Worm (Caenorhabditis elegans) whole organism, L2 larva: ENCODE results near the gene C05E11.7.

Source experiments
- C34F6.9 ChIP-seq: fragments of 150-350 bp; optimal IDR thresholded peaks from 2 replicates; lab custom pipeline; 2014; ENCODE audit warnings: missing biosample characterization, missing genetic modification characterization
- F13H6.1 ChIP-seq: sonication (generic microtip); optimal IDR thresholded peaks from 2 replicates; lab custom pipeline; 2016; ENCODE audit warnings: missing genetic modification characterization, missing compliant biosample characterization
- R02D3.7 ChIP-seq: fragments of 150-350 bp; optimal IDR thresholded peaks from 2 replicates; lab custom pipeline; 2014; ENCODE audit warnings: missing biosample characterization, missing genetic modification characterization
- Y55F3AM.14 ChIP-seq: fragments of 200-800 bp; sonication (Bioruptor generic); optimal IDR thresholded peaks from 2 replicates; lab custom pipeline; 2018; ENCODE audit warnings: mild to moderate bottlenecking, missing genetic modification characterization, missing compliant biosample characterization
- ZK546.5 ChIP-seq: sonication (generic microtip); optimal IDR thresholded peaks from 2 replicates; lab custom pipeline; 2017; ENCODE audit warnings: missing biosample characterization, missing genetic modification characterization
- blmp-1 ChIP-seq: sonication (generic microtip); optimal IDR thresholded peaks from 2 replicates; lab custom pipeline; 2017; ENCODE audit warnings: missing genetic modification characterization, mild to moderate bottlenecking, missing compliant biosample characterization, antibody characterized with exemption, moderate library complexity; ENCODE audit not compliant: insufficient read depth
- ceh-16 ChIP-seq: fragments of 150-350 bp; optimal IDR thresholded peaks from 2 replicates; lab custom pipeline; 2014; ENCODE audit warnings: missing biosample characterization, missing genetic modification characterization
- ceh-82 ChIP-seq: fragments of 150-350 bp; optimal IDR thresholded peaks from 2 replicates; lab custom pipeline; 2014; ENCODE audit warnings: missing biosample characterization, missing genetic modification characterization
- crh-2 ChIP-seq: sonication (generic microtip); optimal IDR thresholded peaks from 2 replicates; lab custom pipeline; 2017; ENCODE audit warnings: missing biosample characterization, missing genetic modification characterization
- dmd-4 ChIP-seq: sonication (generic microtip); optimal IDR thresholded peaks from 2 replicates; lab custom pipeline; 2017; ENCODE audit warnings: missing biosample characterization, missing genetic modification characterization
- egl-27 ChIP-seq: sonication (generic microtip); optimal IDR thresholded peaks from 3 replicates; lab custom pipeline; 2017; ENCODE audit warnings: missing biosample characterization, missing genetic modification reagents, missing genetic modification characterization
- fos-1 ChIP-seq: fragments of 150-350 bp; optimal IDR thresholded peaks from 2 replicates; lab custom pipeline; 2014; ENCODE audit warnings: missing biosample characterization, missing genetic modification characterization
- gmeb-1 ChIP-seq: fragments of 150-350 bp; optimal IDR thresholded peaks from 2 replicates; lab custom pipeline; 2014; ENCODE audit warnings: missing biosample characterization, missing genetic modification characterization
- lin-39 ChIP-seq: fragments of 150-350 bp; optimal IDR thresholded peaks from 2 replicates; lab custom pipeline; 2014; ENCODE audit warnings: missing biosample characterization, missing genetic modification reagents, missing genetic modification characterization
- mab-5 ChIP-seq: fragments of 150-350 bp; optimal IDR thresholded peaks from 2 replicates; lab custom pipeline; 2014; ENCODE audit warnings: missing biosample characterization, missing genetic modification characterization
- nhr-10 ChIP-seq: sonication (generic microtip); optimal IDR thresholded peaks from 2 replicates; lab custom pipeline; 2017; ENCODE audit warnings: missing biosample characterization, missing genetic modification characterization
- nhr-11 ChIP-seq: fragments of 150-350 bp; optimal IDR thresholded peaks from 2 replicates; lab custom pipeline; 2014; ENCODE audit warnings: missing biosample characterization, missing genetic modification characterization
- nhr-12 ChIP-seq: fragments of 150-350 bp; optimal IDR thresholded peaks from 2 replicates; lab custom pipeline; 2014; ENCODE audit warnings: missing biosample characterization, missing genetic modification characterization
- nhr-129 ChIP-seq: fragments of 150-350 bp; optimal IDR thresholded peaks from 2 replicates; lab custom pipeline; 2014; ENCODE audit warnings: missing biosample characterization, missing genetic modification characterization
- nhr-21 ChIP-seq: fragments of 150-350 bp; optimal IDR thresholded peaks from 2 replicates; lab custom pipeline; 2014; ENCODE audit warnings: missing biosample characterization, missing genetic modification characterization
- nhr-23 ChIP-seq: fragments of 150-350 bp; optimal IDR thresholded peaks from 2 replicates; lab custom pipeline; 2014; ENCODE audit warnings: missing biosample characterization, missing genetic modification reagents, missing genetic modification characterization
- nhr-25 ChIP-seq: fragments of 150-350 bp; sonication (generic microtip); optimal IDR thresholded peaks from 3 replicates; lab custom pipeline; 2014; ENCODE audit warnings: missing biosample characterization, missing genetic modification characterization
- peb-1 ChIP-seq: fragments of 150-350 bp; optimal IDR thresholded peaks from 2 replicates; lab custom pipeline; 2014; ENCODE audit warnings: missing biosample characterization, missing genetic modification characterization
- skn-1 ChIP-seq: sonication (generic microtip); optimal IDR thresholded peaks from 2 replicates; lab custom pipeline; 2017; ENCODE audit warnings: missing biosample characterization, missing genetic modification characterization
- snpc-4 ChIP-seq: fragments of 150-350 bp; optimal IDR thresholded peaks from 2 replicates; lab custom pipeline; 2014; ENCODE audit warnings: missing biosample characterization, missing genetic modification characterization
- unc-39 ChIP-seq: fragments of 150-350 bp; optimal IDR thresholded peaks from 2 replicates; lab custom pipeline; 2014; ENCODE audit warnings: missing biosample characterization, missing genetic modification characterization
- unc-55 ChIP-seq: fragments of 150-350 bp; sonication (generic microtip); optimal IDR thresholded peaks from 3 replicates; lab custom pipeline; 2014; ENCODE audit warnings: missing biosample characterization, missing genetic modification reagents, missing genetic modification characterization
- unc-62 ChIP-seq: fragments of 150-350 bp; optimal IDR thresholded peaks from 2 replicates; lab custom pipeline; 2014; ENCODE audit warnings: missing biosample characterization, missing genetic modification reagents, missing genetic modification characterization
- ztf-11 ChIP-seq: sonication (generic microtip); optimal IDR thresholded peaks from 2 replicates; lab custom pipeline; 2017; ENCODE audit warnings: missing biosample characterization, missing genetic modification characterization

The C05E11.7 gene

DNA sequence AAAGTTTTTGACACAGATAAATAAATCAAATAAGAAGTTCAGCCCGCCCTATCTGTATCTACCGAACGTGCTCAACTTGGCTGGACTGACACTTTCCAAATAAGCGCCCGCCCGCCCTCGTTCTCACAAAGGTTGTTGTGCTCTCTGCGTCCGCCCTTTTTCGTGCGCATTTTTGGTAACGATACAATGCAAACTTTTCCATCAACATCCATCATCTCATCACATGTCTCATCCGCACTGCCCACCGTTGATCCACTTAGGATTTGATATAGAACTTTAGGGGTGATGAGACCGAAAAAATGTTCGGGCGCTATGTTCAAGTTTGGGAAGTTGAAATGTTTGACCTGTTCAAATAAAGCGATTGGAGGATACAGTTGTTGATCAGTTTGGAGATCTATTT is at the start of gene C05E11.7:
Gene C05E11.7 (minus strand): TSS at position 101 of the 400 bp plus-strand sequence.
- TF ChIP-seq F13H6.1 (tag; lab: Kevin White, UChicago) (no peak), nhr-23 (no peak), nhr-21 (tag; lab: Kevin White, UChicago) (no peak), ceh-82 (tag; lab: Kevin White, UChicago) (no peak), unc-62 (GFP tag; lab: Kevin White, UChicago) (no peak), nhr-129 (no peak), mab-5 (tag; lab: Kevin White, UChicago) (no peak), dmd-4 (tag; lab: Kevin White, UChicago) (no peak), skn-1 (tag; lab: Kevin White, UChicago) (no peak), ceh-16 (no peak), lin-39 (no peak), Y55F3AM.14 (no peak)

DNA sequence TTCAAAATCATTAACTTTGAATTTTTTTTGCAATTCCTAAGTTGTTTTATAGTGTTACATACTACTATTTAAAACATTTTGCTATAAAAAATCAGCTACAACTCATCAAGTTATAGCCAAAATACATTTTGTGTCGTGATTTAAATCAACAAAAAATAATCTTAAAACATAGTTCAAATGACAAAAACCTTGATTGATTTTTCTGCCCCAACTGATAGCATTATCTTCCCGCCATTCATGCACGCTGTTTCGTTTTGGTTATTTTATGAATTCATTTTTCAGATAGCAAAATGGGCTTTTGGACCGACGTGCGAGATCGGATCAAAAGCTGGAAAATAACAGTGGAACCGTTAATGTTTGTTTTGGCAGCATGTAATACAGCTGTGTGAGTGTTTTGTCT is 46.6 kb upstream of the C05E11.7 start, which contains the start of gene slcr-46.1:
Gene slcr-46.1 (plus strand): TSS at position 274 of the 400 bp plus-strand sequence.
- TF ChIP-seq nhr-25 (no peak), fos-1 (tag; lab: Kevin White, UChicago) (peak; percentile 68), snpc-4 (tag; lab: Kevin White, UChicago) (no peak)
- TF ChIP-seq, all 48 proteins: peak for 1

DNA sequence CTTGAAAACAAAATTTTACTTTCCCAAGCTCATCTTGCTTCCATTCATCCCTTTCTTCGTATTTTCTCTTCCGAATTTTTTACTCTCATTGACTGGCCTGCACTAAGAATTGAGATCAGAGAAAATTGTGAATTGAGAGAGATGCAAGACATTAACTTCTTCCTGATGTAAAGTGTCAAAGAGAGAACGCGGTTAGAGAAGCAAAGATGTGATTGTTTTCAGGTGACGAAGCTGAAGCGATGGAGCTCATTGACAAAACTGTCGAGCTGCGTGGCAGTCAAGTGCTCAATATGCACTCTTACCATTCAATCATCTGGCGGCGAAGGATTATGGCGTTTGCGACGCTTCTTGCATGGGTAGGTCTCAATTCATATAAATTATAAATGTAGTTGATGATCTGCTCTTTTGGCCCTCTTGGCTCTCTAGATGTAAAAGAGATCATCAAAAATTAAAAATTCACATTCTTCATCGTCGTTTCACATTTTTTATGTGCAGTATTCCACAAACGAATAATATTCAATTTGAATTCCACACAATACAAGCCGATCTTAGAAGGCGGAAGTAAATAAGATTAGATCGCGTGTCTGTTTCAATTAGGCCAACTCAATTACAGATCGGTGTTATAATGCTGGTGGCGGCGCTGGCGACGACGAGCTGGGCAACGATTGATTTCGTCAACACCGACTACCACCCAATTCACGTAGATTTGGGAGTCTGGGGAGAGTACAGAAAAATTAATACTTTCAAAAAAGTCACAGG is 43.5 kb upstream of the C05E11.7 start:
- TF ChIP-seq crh-2 (tag; lab: Kevin White, UChicago) (peak; percentile 2), C34F6.9 (peak; percentile 23), F13H6.1 (tag; lab: Kevin White, UChicago) (no peak)

DNA sequence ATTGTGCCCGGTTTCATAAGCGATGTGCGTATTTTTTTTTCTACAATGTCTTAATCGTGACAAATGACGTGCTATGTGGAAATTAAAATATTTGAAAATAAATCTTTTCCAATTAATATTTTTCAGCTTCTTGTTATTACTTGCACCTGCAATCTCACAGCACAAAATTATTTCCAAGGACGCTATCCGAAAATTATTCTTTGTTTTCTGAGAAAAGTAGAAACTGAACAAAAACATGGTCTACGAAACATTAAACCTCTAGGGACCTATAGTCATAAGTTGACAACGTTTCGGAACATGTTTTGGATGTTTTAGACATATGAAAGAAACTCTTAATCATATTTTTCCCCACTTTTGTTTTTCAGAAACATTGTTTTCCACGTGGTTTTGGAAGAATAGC is 42.9 kb upstream of the C05E11.7 start:
- TF ChIP-seq nhr-12 (tag; lab: Kevin White, UChicago) (no peak), blmp-1 (tag; lab: Kevin White, UChicago) (no peak), peb-1 (no peak), unc-55 (GFP tag; lab: Kevin White, UChicago) (no peak), ceh-16 (no peak), R02D3.7 (no peak), snpc-4 (tag; lab: Kevin White, UChicago) (no peak), egl-27 (tag; lab: Kevin White, UChicago) (no peak), Y55F3AM.14 (no peak)
- TF ChIP-seq, all 48 proteins: peak for 0

DNA sequence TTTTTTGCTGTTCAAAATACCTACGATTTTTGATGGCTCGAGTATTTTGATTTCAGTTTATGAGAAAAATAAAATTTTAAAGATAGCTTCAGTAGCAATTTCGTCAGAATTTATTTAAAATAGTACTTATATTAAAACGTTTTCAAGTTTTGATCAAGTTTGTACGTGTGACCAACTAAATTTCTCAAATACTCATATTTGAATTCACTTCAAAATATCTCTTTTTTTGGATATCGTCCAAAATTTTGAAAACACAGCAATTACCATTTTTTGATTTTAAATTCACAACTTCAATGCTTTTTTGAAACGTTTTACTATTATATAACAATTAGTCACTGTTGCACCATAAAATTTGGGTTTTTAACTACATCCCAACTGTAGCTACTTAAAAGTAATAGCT is 41.4 kb upstream of the C05E11.7 start:
- no peak for TF ChIP-seq nhr-10 (tag; lab: Kevin White, UChicago)
- TF ChIP-seq gmeb-1 (tag; lab: Kevin White, UChicago) = no peak

DNA sequence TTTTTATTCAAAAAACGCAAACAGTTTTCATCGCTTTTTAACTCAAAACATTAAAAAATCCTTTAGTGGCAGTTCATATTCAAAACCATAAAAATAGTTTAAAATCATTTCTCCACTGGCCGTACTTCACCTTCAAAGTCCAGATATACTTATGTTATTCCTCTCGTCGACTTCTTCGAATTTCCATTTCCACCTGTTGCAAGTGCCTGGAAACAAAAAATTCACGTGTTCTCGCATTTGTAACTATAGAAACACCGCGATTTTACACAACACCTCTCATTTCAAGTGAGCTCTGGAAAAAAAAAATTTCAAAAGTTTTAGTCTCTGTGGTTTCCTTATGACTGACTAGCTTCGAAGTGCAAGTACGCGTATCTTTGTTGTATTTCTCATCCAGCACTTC is 39.6 kb upstream of the C05E11.7 start:
- TF ChIP-seq ZK546.5 (tag; lab: Kevin White, UChicago) = no peak
- TF ChIP-seq, all 48 proteins: peak for 0

DNA sequence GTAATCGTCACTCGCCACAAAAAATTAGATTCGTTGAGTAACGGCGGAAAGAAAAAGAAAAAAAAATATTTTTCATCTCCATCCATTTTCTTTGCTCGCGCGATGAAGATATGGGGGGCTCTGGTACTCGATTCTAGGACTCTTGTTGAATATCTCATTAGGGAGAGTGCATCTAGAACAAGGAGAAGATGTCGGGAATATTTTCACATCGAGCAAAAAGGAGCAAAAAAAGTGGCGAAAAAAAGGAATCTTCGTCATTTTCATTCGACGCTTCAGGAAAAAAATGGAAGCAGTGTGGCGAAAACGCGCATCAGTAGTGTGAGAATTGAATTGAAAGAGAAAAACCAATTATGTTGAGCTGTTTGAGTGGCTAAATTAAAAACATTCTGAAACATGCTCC is 38.2 kb upstream of the C05E11.7 start:
- TF ChIP-seq dmd-4 (tag; lab: Kevin White, UChicago) = no peak
- no peak for TF ChIP-seq nhr-11 (tag; lab: Kevin White, UChicago)
- no peak for TF ChIP-seq ZK546.5 (tag; lab: Kevin White, UChicago)
- no peak for TF ChIP-seq unc-39
- no peak for TF ChIP-seq ztf-11 (tag; lab: Kevin White, UChicago)
- no peak for TF ChIP-seq nhr-25
- TF ChIP-seq nhr-12 (tag; lab: Kevin White, UChicago) = no peak
- no peak for TF ChIP-seq fos-1 (tag; lab: Kevin White, UChicago)
- no peak for TF ChIP-seq R02D3.7
- TF ChIP-seq nhr-129 = no peak
